Worm (Caenorhabditis elegans): ENCODE measurements around the gene Y6G8.16.
A peak's percentile ranks its signal among the peaks of the same experiment; 100 is the strongest.
"Not testable (repeated sequence)": the region's sequence is repeated elsewhere in the genome, so short reads cannot be mapped to it uniquely, and the experiment has no call there.

Gene Y6G8.16

DNA sequence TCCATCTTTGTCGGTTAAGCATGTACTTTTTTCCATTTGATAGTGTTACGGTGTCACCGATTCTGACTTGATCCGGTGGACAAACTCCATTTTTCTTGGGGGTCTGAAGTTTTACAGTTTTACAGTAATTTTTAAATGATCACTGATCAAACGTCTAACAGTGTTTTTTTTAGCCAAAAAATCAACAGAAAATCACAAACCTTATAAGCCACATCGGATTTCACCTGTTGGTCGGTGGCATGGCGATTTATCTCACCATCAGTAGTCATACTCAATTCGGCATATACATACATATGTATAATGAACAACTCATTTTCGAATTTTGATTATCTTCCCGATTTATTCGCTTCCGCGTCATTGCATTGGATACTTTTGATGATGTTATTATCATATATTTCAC, 1.6 kb downstream of the Y6G8.16 start, which contains the start of gene srz-91 (continued):
- TF ChIP-seq ztf-22 (GFP tag; optimal IDR thresholded peaks at IDR 0.05) (no peak), ceh-79 (tag; optimal IDR thresholded peaks at IDR 0.05) (no peak), sea-2 (GFP tag; IDR thresholded peaks at IDR 0.05) (no peak)

DNA sequence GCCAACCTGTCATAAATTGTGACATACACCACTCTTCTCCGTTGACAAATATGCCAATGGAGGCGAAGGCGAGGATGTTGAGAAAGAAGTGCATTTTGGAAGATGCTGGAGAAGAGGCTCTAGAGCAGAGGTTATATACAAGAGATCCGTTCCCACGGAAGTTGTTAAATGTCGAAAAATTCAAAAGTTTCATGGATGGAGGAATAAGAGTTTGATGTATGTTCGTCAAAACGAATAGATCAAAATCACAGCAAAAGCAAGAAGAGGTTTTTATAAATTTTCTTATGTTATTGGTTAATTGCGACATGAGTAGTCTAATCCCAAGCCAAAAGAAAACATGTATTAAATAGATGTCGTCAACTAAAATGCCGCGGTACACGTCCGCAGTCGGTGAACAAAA, 4.4 kb downstream of the Y6G8.16 start, which contains the start of gene Y6G8.15:
TSS of gene Y6G8.15 (minus strand) at position 101 of the 400 bp plus-strand sequence.
- TF ChIP-seq dpff-1 (tag; optimal IDR thresholded peaks at IDR 0.05); K11D2.4 (GFP tag; IDR thresholded peaks at IDR 0.05); ztf-25 (GFP tag; IDR thresholded peaks at IDR 0.05): not testable (repeated sequence)

DNA sequence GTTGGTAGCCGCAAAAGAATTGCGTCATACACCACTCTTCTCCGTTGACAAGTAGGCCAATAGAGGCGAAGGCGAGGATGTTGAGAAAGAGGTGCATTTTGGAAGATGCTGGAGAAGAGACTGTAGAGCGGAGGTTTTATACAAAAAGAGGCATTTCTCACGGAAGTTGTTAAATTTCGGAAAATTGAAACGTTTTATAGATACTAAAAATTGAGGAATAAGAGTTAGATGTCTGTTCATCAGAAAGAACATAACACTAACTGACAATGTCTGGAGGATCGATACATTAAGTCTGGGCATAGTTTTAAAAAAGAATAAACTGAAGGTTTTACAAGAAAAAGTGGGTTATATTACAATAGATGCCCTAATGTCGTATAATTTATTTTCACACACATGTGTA, 8.1 kb downstream of the Y6G8.16 start, which contains the start of gene Y6G8.14:
TSS of gene Y6G8.14 (minus strand) at position 101 of the 400 bp plus-strand sequence.
- no peak for TF ChIP-seq unc-62 (GFP tag; optimal IDR thresholded peaks at IDR 0.05)
- TF ChIP-seq F55B11.4 (tag; optimal IDR thresholded peaks at IDR 0.05; ENCODE audit: borderline replicate concordance, insufficient read depth) = no peak
- no peak for TF ChIP-seq lsy-27 (tag; optimal IDR thresholded peaks at IDR 0.05; ENCODE audit: borderline replicate concordance, insufficient read depth)
- no peak for TF ChIP-seq tlf-1 (GFP tag; optimal IDR thresholded peaks at IDR 0.05)
- no peak for TF ChIP-seq C17E4.6 (GFP tag; IDR thresholded peaks at IDR 0.05)
- TF ChIP-seq lin-26 (GFP tag; IDR thresholded peaks at IDR 0.05) = no peak

DNA sequence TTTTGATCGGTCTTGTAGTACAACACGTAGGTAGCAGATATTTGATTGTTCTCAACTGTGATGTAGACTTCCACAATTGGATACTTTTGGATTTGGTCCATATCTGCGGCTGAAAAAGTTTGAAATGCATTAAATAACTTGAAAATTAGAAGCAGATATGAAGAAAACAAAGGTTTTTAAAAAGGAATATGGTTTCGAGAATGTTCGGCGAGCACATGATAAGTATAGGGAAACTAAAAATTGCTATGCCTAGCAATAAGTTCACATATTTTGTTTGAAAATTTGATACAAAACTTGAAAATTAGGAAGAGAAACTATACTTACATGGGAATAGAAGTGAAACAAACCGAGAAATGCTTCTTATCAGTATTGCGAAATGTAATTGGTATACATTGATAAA, 9.5 kb downstream of the Y6G8.16 start, which contains the start of gene Y6G8.5:
TSS of gene Y6G8.5 (minus strand) at position 101 of the 400 bp plus-strand sequence.
- TF ChIP-seq lsl-1 (GFP tag; optimal IDR thresholded peaks at IDR 0.05) (no peak), K12H6.12 (tag; optimal IDR thresholded peaks at IDR 0.05) (no peak), atf-7 (tag; optimal IDR thresholded peaks at IDR 0.05) (no peak), rpc-1 (optimal IDR thresholded peaks at IDR 0.05) (no peak), rpc-1 (tag; optimal IDR thresholded peaks at IDR 0.05) (no peak), ama-1 (optimal IDR thresholded peaks at IDR 0.05) (no peak), ama-1 (GFP tag; optimal IDR thresholded peaks at IDR 0.05) (no peak), ceh-40 (GFP tag; IDR thresholded peaks at IDR 0.05) (no peak), zim-3 (tag; optimal IDR thresholded peaks at IDR 0.05) (no peak), Y67H2A.10 (GFP tag; conservative IDR thresholded peaks at IDR 0.05) (no peak), tlf-1 (GFP tag; optimal IDR thresholded peaks at IDR 0.05) (no peak), lin-40 (tag; optimal IDR thresholded peaks at IDR 0.05) (no peak)

DNA sequence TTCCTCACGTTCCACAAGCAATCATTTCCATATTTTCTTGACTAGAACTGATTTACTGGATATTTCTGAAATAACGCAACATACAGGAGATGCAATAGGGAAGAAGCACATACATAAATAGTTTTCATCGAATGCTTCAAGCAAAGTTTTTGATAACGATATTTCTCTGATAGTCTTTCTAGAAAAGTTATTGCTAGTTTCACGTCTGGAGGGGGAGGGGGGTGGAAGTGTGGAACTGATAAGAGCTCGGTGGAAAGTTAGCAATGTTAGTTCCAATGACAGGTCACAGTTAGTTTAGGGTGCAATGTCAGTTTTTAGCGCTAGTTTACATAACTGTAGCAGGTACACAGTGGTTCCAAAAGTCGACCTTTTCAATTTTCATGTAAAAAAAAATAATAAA, 10.7 kb downstream of the Y6G8.16 start, which contains the start of gene Y6G8.6:
TSS of gene Y6G8.6 (minus strand) at position 98 of the 400 bp plus-strand sequence.
- TF ChIP-seq pbrm-1 (GFP tag; IDR thresholded peaks at IDR 0.05) = no peak
- peak; percentile 49 for TF ChIP-seq nhr-80 (tag; optimal IDR thresholded peaks at IDR 0.05)
- no peak for TF ChIP-seq hmg-1.2 (GFP tag; IDR thresholded peaks at IDR 0.05)

DNA sequence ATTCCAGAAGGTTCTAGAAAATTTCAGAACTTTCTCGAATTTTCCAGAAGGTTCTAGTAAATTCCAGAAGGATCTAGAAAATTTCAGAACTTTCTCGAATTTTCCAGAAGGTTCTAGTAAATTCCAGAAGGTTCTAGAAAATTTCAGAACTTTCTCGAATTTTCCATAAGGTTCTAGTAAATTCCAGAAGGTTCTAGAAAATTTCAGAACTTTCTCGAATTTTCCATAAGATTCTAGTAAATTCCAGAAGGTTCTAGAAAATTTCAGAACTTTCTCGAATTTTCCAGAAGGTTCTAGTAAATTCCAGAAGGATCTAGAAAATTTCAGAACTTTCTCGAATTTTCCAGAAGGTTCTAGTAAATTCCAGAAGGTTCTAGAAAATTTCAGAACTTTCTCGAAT, 12.0 kb downstream of the Y6G8.16 start:
- peak; percentile 90 for TF ChIP-seq hsf-1 (GFP tag; IDR thresholded peaks at IDR 0.05)

DNA sequence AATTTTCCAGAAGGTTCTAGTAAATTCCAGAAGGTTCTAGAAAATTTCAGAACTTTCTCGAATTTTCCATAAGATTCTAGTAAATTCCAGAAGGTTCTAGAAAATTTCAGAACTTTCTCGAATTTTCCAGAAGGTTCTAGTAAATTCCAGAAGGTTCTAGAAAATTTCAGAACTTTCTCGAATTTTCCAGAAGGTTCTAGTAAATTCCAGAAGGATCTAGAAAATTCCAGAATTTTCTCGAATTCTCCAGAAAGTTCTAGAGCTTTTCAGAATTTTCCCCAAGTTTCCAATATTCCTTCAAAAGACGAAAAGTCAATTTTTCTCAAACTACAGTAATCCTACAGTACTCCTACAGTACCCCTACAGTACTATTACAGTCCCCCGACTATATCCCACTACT, 12.7 kb downstream of the Y6G8.16 start:
- TF ChIP-seq hsf-1 (GFP tag; IDR thresholded peaks at IDR 0.05) = peak; percentile 92

DNA sequence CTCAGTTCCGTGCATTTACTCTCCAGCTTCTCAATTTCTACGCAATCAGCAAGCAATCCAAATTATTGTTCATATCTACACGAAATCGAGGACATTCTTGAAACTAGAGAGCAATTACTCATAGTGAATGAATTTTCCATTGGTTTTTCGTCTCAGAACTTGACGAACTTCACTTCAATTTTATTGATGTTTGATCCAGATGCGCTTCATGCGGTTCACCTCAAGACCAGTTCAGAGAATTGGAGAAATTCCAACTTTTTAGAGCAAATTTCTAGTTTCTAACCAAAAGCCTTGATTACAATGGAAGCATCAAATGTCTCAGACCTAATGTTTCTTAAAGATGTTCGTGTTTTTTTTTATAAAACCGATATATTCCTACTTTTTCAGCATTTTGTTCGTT, 14.1 kb downstream of the Y6G8.16 start, which contains the start of gene Y6G8.8:
TSS of gene Y6G8.8 (plus strand) at position 301 of the 400 bp plus-strand sequence.
- TF ChIP-seq ztf-25 (GFP tag; IDR thresholded peaks at IDR 0.05) = no peak

Measured in whole organism, young adult.